Worm (Caenorhabditis elegans) whole organism, midembryonic: ENCODE measurements around the gene T21E8.7.
A peak's percentile ranks its signal among the peaks of the same experiment; 100 is the strongest.

Source experiments
- T22C8.4 ChIP-seq: fragments of 200-800 bp; sonication (Bioruptor generic); IDR thresholded peaks from 2 replicates; pipeline ENCODE4 v1.3.6; 2022; ENCODE audit warnings: missing genetic modification characterization, missing compliant biosample characterization
- cog-1 ChIP-seq: sonication (generic microtip); optimal IDR thresholded peaks from 2 replicates; lab custom pipeline; 2016; ENCODE audit warnings: missing genetic modification characterization, missing compliant biosample characterization
- flt-1 ChIP-seq: fragments of 200-800 bp; sonication (Bioruptor generic); IDR thresholded peaks from 2 replicates; pipeline ENCODE4 v1.3.6; 2022; ENCODE audit warnings: missing genetic modification characterization, missing compliant biosample characterization
- klf-2 ChIP-seq: fragments of 200-800 bp; sonication (Bioruptor generic); conservative IDR thresholded peaks from 2 replicates; pipeline ENCODE4 v1.3.6; 2022; ENCODE audit warnings: missing genetic modification reagents, missing genetic modification characterization, missing compliant biosample characterization
- med-1 ChIP-seq: sonication (generic microtip); optimal IDR thresholded peaks from 2 replicates; lab custom pipeline; 2017; ENCODE audit warnings: missing genetic modification characterization, mild to moderate bottlenecking, missing compliant biosample characterization, antibody characterized with exemption, missing genetic modification reagents; ENCODE audit not compliant: insufficient read depth
- ref-1 ChIP-seq: fragments of 200-800 bp; sonication (Bioruptor generic); conservative IDR thresholded peaks from 2 replicates; pipeline ENCODE4 v1.3.6; 2022; ENCODE audit warnings: missing genetic modification reagents, missing genetic modification characterization, missing compliant biosample characterization
- tab-1 ChIP-seq: fragments of 200-800 bp; sonication (Bioruptor generic); IDR thresholded peaks from 2 replicates; pipeline ENCODE4 v1.3.6; 2022; ENCODE audit warnings: missing genetic modification characterization, missing compliant biosample characterization
- ztf-23 ChIP-seq: fragments of 200-800 bp; sonication (Bioruptor generic); IDR thresholded peaks from 2 replicates; pipeline ENCODE4 v1.3.6; 2022; ENCODE audit warnings: missing genetic modification reagents, missing genetic modification characterization, missing compliant biosample characterization
- ztf-29 ChIP-seq: fragments of 200-800 bp; sonication (Bioruptor generic); IDR thresholded peaks from 2 replicates; pipeline ENCODE4 v1.3.6; 2022; ENCODE audit warnings: missing genetic modification reagents, missing genetic modification characterization, missing compliant biosample characterization

The T21E8.7 gene

ce11 chrX:10883203-10883602, at the start of gene T21E8.7:
TSS of gene T21E8.7 (plus strand) at chrX:10883503.
- TF ChIP-seq med-1 (GFP tag; lab: Kevin White, UChicago) (no peak), T22C8.4 (GFP tag; lab: Robert Waterston, UW) (no peak)

- TF ChIP-seq T22C8.4 (GFP tag; lab: Robert Waterston, UW) (no peak), klf-2 (GFP tag; lab: Robert Waterston, UW) (no peak), ztf-23 (GFP tag; lab: Robert Waterston, UW) (no peak), med-1 (GFP tag; lab: Kevin White, UChicago) (no peak), cog-1 (tag; lab: Kevin White, UChicago) (no peak), flt-1 (no peak), ref-1 (GFP tag; lab: Robert Waterston, UW) (no peak), ztf-29 (GFP tag; lab: Robert Waterston, UW) (no peak), tab-1 (GFP tag; lab: Robert Waterston, UW) (no peak)
Measured at ce11 chrX:10834568-10834967, 48.7 kb upstream of the T21E8.7 start.

ce11 chrX:10837609-10838008, 45.7 kb upstream of the T21E8.7 start:
- no peak for TF ChIP-seq cog-1 (tag; lab: Kevin White, UChicago)
- TF ChIP-seq flt-1, result no peak
- TF ChIP-seq tab-1 (GFP tag; lab: Robert Waterston, UW), result no peak
- no peak for TF ChIP-seq ztf-23 (GFP tag; lab: Robert Waterston, UW)
- no peak for TF ChIP-seq med-1 (GFP tag; lab: Kevin White, UChicago)
- no peak for TF ChIP-seq ref-1 (GFP tag; lab: Robert Waterston, UW)
- TF ChIP-seq ztf-29 (GFP tag; lab: Robert Waterston, UW), result no peak
- TF ChIP-seq klf-2 (GFP tag; lab: Robert Waterston, UW), result no peak
- TF ChIP-seq T22C8.4 (GFP tag; lab: Robert Waterston, UW), result no peak

ce11 chrX:10838550-10838949, 44.8 kb upstream of the T21E8.7 start, which contains the start of gene plc-1:
TSS of gene plc-1 (minus strand) at chrX:10838650.
- no peak for TF ChIP-seq cog-1 (tag; lab: Kevin White, UChicago)
- no peak for TF ChIP-seq ztf-29 (GFP tag; lab: Robert Waterston, UW)
- TF ChIP-seq ref-1 (GFP tag; lab: Robert Waterston, UW), result no peak
- TF ChIP-seq klf-2 (GFP tag; lab: Robert Waterston, UW), result no peak
- TF ChIP-seq med-1 (GFP tag; lab: Kevin White, UChicago), result no peak
- no peak for TF ChIP-seq ztf-23 (GFP tag; lab: Robert Waterston, UW)
- TF ChIP-seq T22C8.4 (GFP tag; lab: Robert Waterston, UW), result no peak
- no peak for TF ChIP-seq flt-1
- TF ChIP-seq tab-1 (GFP tag; lab: Robert Waterston, UW), result no peak

- no peak for TF ChIP-seq flt-1
Measured at ce11 chrX:10844137-10844536, 39.2 kb upstream of the T21E8.7 start.

ce11 chrX:10844602-10845354, 38.5 kb upstream of the T21E8.7 start, which contains the start of gene C05A9.2:
TSS of gene C05A9.2 (minus strand) at chrX:10844674.
- TF ChIP-seq ztf-23 (GFP tag; lab: Robert Waterston, UW), result 0 out of 2 replicates have a peak, but pooled peaks have one; percentile 18
- no peak for TF ChIP-seq ref-1 (GFP tag; lab: Robert Waterston, UW)

- TF ChIP-seq T22C8.4 (GFP tag; lab: Robert Waterston, UW) (no peak), klf-2 (GFP tag; lab: Robert Waterston, UW) (no peak), tab-1 (GFP tag; lab: Robert Waterston, UW) (no peak), ref-1 (GFP tag; lab: Robert Waterston, UW) (no peak), ztf-29 (GFP tag; lab: Robert Waterston, UW) (no peak), med-1 (GFP tag; lab: Kevin White, UChicago) (no peak), flt-1 (no peak), cog-1 (tag; lab: Kevin White, UChicago) (no peak), ztf-23 (GFP tag; lab: Robert Waterston, UW) (no peak)
Measured at ce11 chrX:10846898-10847297, 36.4 kb upstream of the T21E8.7 start.

- TF ChIP-seq ztf-29 (GFP tag; lab: Robert Waterston, UW), result no peak
- no peak for TF ChIP-seq ztf-23 (GFP tag; lab: Robert Waterston, UW)
- TF ChIP-seq flt-1, result no peak
- TF ChIP-seq tab-1 (GFP tag; lab: Robert Waterston, UW), result no peak
- TF ChIP-seq T22C8.4 (GFP tag; lab: Robert Waterston, UW), result no peak
Measured at ce11 chrX:10851202-10851601, 32.1 kb upstream of the T21E8.7 start.

ce11 chrX:10851735-10852134, 31.6 kb upstream of the T21E8.7 start:
- TF ChIP-seq cog-1 (tag; lab: Kevin White, UChicago), result no peak
- TF ChIP-seq med-1 (GFP tag; lab: Kevin White, UChicago), result no peak
- no peak for TF ChIP-seq tab-1 (GFP tag; lab: Robert Waterston, UW)
- TF ChIP-seq flt-1, result no peak
- no peak for TF ChIP-seq ztf-23 (GFP tag; lab: Robert Waterston, UW)
- TF ChIP-seq T22C8.4 (GFP tag; lab: Robert Waterston, UW), result no peak
- TF ChIP-seq ref-1 (GFP tag; lab: Robert Waterston, UW), result no peak
- no peak for TF ChIP-seq ztf-29 (GFP tag; lab: Robert Waterston, UW)
- no peak for TF ChIP-seq klf-2 (GFP tag; lab: Robert Waterston, UW)

ce11 chrX:10853271-10853670, 30.0 kb upstream of the T21E8.7 start:
- TF ChIP-seq T22C8.4 (GFP tag; lab: Robert Waterston, UW), result no peak
- TF ChIP-seq tab-1 (GFP tag; lab: Robert Waterston, UW), result no peak
- no peak for TF ChIP-seq med-1 (GFP tag; lab: Kevin White, UChicago)
- no peak for TF ChIP-seq ztf-23 (GFP tag; lab: Robert Waterston, UW)
- no peak for TF ChIP-seq ztf-29 (GFP tag; lab: Robert Waterston, UW)
- TF ChIP-seq klf-2 (GFP tag; lab: Robert Waterston, UW), result no peak
- no peak for TF ChIP-seq flt-1
- TF ChIP-seq cog-1 (tag; lab: Kevin White, UChicago), result no peak
- TF ChIP-seq ref-1 (GFP tag; lab: Robert Waterston, UW), result no peak
